Fruit fly (Drosophila melanogaster) Kc167 (cell line): ENCODE measurements around the gene Usp12-46.

Source experiments
- Myc ChIP-seq: fragments of >200 bp; optimal IDR thresholded peaks from 2 replicates; lab custom pipeline; 2017; ENCODE audit warnings: missing external identifiers
- insv ChIP-seq: fragments of >200 bp; optimal IDR thresholded peaks from 3 replicates; lab custom pipeline; 2018; ENCODE audit warnings: missing external identifiers
- psq ChIP-seq: fragments of >200 bp; optimal IDR thresholded peaks from 2 replicates; lab custom pipeline; 2017; ENCODE audit warnings: missing external identifiers

DNA sequence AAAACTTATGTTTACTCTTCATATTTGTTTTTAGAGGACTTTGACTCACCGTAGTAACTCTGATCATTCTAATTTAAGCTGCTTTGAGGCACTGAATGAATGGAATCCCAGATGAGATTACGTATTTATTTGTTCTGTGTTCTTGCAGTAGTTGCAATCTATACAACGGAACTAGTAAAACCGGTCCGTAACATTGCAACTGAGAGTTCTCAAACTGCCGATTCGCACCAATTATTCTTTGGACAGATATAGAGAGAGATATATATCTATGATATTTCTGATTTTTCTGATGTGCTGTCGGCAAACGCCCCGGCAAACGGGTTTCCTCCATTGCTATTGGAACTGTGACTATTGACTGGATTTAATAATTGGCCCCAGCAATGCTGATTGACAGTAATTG is 16.9 kb downstream of the Usp12-46 start, which contains the start of gene CG13841:
- no peak for TF ChIP-seq Myc (lab: Kevin White, UChicago)
- no peak for TF ChIP-seq insv
- no peak for TF ChIP-seq psq (lab: Kevin White, UChicago)
